Worm (Caenorhabditis elegans) whole organism, L3 larva: Measurements from ENCODE around the gene hlh-14.
A peak's percentile ranks its signal among the peaks of the same experiment; 100 is the strongest.

Source experiments
- R02D3.7 ChIP-seq: fragments of 150-350 bp; optimal IDR thresholded peaks from 2 replicates; lab custom pipeline; 2014; ENCODE audit warnings: missing biosample characterization, missing genetic modification characterization
- ZK546.5 ChIP-seq: sonication (generic microtip); optimal IDR thresholded peaks from 2 replicates; lab custom pipeline; 2017; ENCODE audit warnings: missing biosample characterization, missing genetic modification characterization
- aly-2 ChIP-seq: fragments of 150-350 bp; optimal IDR thresholded peaks from 2 replicates; lab custom pipeline; 2014; ENCODE audit warnings: missing biosample characterization, missing genetic modification characterization
- ama-1 ChIP-seq: fragments of 150-350 bp; optimal IDR thresholded peaks from 2 replicates; lab custom pipeline; 2018
- ceh-16 ChIP-seq: sonication (generic microtip); optimal IDR thresholded peaks from 2 replicates; lab custom pipeline; 2017; ENCODE audit warnings: missing biosample characterization, missing genetic modification characterization
- ceh-28 ChIP-seq: fragments of 150-350 bp; optimal IDR thresholded peaks from 2 replicates; lab custom pipeline; 2014; ENCODE audit warnings: missing biosample characterization, missing genetic modification reagents, missing genetic modification characterization
- ceh-82 ChIP-seq: fragments of 150-350 bp; optimal IDR thresholded peaks from 2 replicates; lab custom pipeline; 2014; ENCODE audit warnings: missing biosample characterization, missing genetic modification characterization
- ceh-9 ChIP-seq: sonication (generic microtip); optimal IDR thresholded peaks from 2 replicates; lab custom pipeline; 2018; ENCODE audit warnings: missing biosample characterization, missing genetic modification characterization
- daf-12 ChIP-seq: fragments of 150-350 bp; optimal IDR thresholded peaks from 2 replicates; lab custom pipeline; 2014; ENCODE audit warnings: missing biosample characterization, missing genetic modification reagents, missing genetic modification characterization
- egl-27 ChIP-seq: sonication (generic microtip); optimal IDR thresholded peaks from 4 replicates; lab custom pipeline; 2017; ENCODE audit warnings: missing biosample characterization, missing genetic modification reagents, missing genetic modification characterization
- egl-5 ChIP-seq: fragments of 150-350 bp; optimal IDR thresholded peaks from 2 replicates; lab custom pipeline; 2017; ENCODE audit warnings: missing biosample characterization, missing genetic modification reagents, missing genetic modification characterization, inconsistent platforms
- elt-1 ChIP-seq: fragments of 150-350 bp; optimal IDR thresholded peaks from 2 replicates; lab custom pipeline; 2014; ENCODE audit warnings: missing biosample characterization, missing genetic modification characterization
- elt-2 ChIP-seq: sonication (generic microtip); optimal IDR thresholded peaks from 2 replicates; lab custom pipeline; 2016; ENCODE audit warnings: missing genetic modification reagents, mild to moderate bottlenecking, missing genetic modification characterization, missing compliant biosample characterization
- elt-3 ChIP-seq, 3 experiments: fragments of 150-350 bp in 1 of 3; sonication (generic microtip) in 2 of 3; optimal IDR thresholded peaks; 2 replicates in 2 of 3; 4 replicates in 1 of 3; lab custom pipeline; 2014 to 2017; ENCODE audit warnings: missing biosample characterization in 3 of 3, missing genetic modification characterization in 3 of 3
- eor-1 ChIP-seq, 2 experiments: fragments of 150-350 bp; optimal IDR thresholded peaks; 2 replicates each; lab custom pipeline; 2014 to 2018; ENCODE audit warnings: missing biosample characterization in 2 of 2, missing genetic modification characterization in 2 of 2
- fkh-10 ChIP-seq: sonication (generic microtip); optimal IDR thresholded peaks from 2 replicates; lab custom pipeline; 2017; ENCODE audit warnings: missing biosample characterization, missing genetic modification reagents, missing genetic modification characterization
- fkh-2 ChIP-seq: fragments of 150-350 bp; optimal IDR thresholded peaks from 2 replicates; lab custom pipeline; 2014; ENCODE audit warnings: missing biosample characterization, missing genetic modification reagents, missing genetic modification characterization
- hmg-11 ChIP-seq: sonication (generic microtip); optimal IDR thresholded peaks from 2 replicates; lab custom pipeline; 2016; ENCODE audit warnings: missing genetic modification characterization, missing compliant biosample characterization
- jun-1 ChIP-seq: fragments of 150-350 bp; optimal IDR thresholded peaks from 2 replicates; lab custom pipeline; 2014; ENCODE audit warnings: missing biosample characterization, missing genetic modification reagents, missing genetic modification characterization
- lin-15B ChIP-seq: fragments of 150-350 bp; optimal IDR thresholded peaks from 2 replicates; lab custom pipeline; 2014; ENCODE audit warnings: missing biosample characterization, missing genetic modification characterization
- lin-39 ChIP-seq: fragments of 150-350 bp; optimal IDR thresholded peaks from 2 replicates; lab custom pipeline; 2018; ENCODE audit warnings: missing biosample characterization, missing genetic modification reagents, missing genetic modification characterization
- lsy-12 ChIP-seq: sonication (generic microtip); optimal IDR thresholded peaks from 2 replicates; lab custom pipeline; 2016; ENCODE audit warnings: mild to moderate bottlenecking, missing genetic modification characterization, missing compliant biosample characterization
- mdl-1 ChIP-seq: fragments of 150-350 bp; optimal IDR thresholded peaks from 2 replicates; lab custom pipeline; 2014; ENCODE audit warnings: missing biosample characterization, missing genetic modification characterization
- mml-1 ChIP-seq: fragments of 150-350 bp; sonication (generic microtip); optimal IDR thresholded peaks from 3 replicates; lab custom pipeline; 2014; ENCODE audit warnings: missing biosample characterization, missing genetic modification characterization
- nfya-1 ChIP-seq: sonication (generic microtip); optimal IDR thresholded peaks from 2 replicates; lab custom pipeline; 2017; ENCODE audit warnings: missing genetic modification characterization, mild to moderate bottlenecking, missing compliant biosample characterization, antibody characterized with exemption, moderate library complexity; ENCODE audit not compliant: insufficient read depth
- nhr-11 ChIP-seq: fragments of 150-350 bp; optimal IDR thresholded peaks from 2 replicates; lab custom pipeline; 2014; ENCODE audit warnings: missing biosample characterization, missing genetic modification characterization
- nhr-12 ChIP-seq: fragments of 150-350 bp; optimal IDR thresholded peaks from 2 replicates; lab custom pipeline; 2014; ENCODE audit warnings: missing biosample characterization, missing genetic modification characterization
- nhr-23 ChIP-seq: fragments of 150-350 bp; optimal IDR thresholded peaks from 2 replicates; lab custom pipeline; 2014; ENCODE audit warnings: missing biosample characterization, missing genetic modification reagents, missing genetic modification characterization
- nhr-237 ChIP-seq: fragments of 150-350 bp; optimal IDR thresholded peaks from 2 replicates; lab custom pipeline; 2014; ENCODE audit warnings: missing biosample characterization, missing genetic modification characterization
- nhr-25 ChIP-seq: sonication (generic microtip); optimal IDR thresholded peaks from 2 replicates; lab custom pipeline; 2017; ENCODE audit warnings: missing biosample characterization, missing genetic modification characterization
- nhr-28 ChIP-seq: fragments of 150-350 bp; optimal IDR thresholded peaks from 2 replicates; lab custom pipeline; 2014; ENCODE audit warnings: missing biosample characterization, missing genetic modification characterization
- nhr-43 ChIP-seq: sonication (generic microtip); optimal IDR thresholded peaks from 2 replicates; lab custom pipeline; 2016; ENCODE audit warnings: mild to moderate bottlenecking, missing genetic modification characterization, missing compliant biosample characterization; ENCODE audit not compliant: poor library complexity, severe bottlenecking
- nhr-67 ChIP-seq: fragments of 150-350 bp; optimal IDR thresholded peaks from 2 replicates; lab custom pipeline; 2014; ENCODE audit warnings: missing biosample characterization, missing genetic modification characterization
- nhr-76 ChIP-seq: fragments of 150-350 bp; sonication (generic microtip); optimal IDR thresholded peaks from 5 replicates; lab custom pipeline; 2014; ENCODE audit warnings: missing biosample characterization, missing genetic modification characterization
- nhr-77 ChIP-seq: fragments of 150-350 bp; optimal IDR thresholded peaks from 2 replicates; lab custom pipeline; 2014; ENCODE audit warnings: missing biosample characterization, missing genetic modification characterization
- pha-4 ChIP-seq: fragments of 150-350 bp; optimal IDR thresholded peaks from 2 replicates; lab custom pipeline; 2014; ENCODE audit warnings: missing biosample characterization, missing genetic modification reagents, missing genetic modification characterization
- pqm-1 ChIP-seq: fragments of 150-350 bp; optimal IDR thresholded peaks from 2 replicates; lab custom pipeline; 2017; ENCODE audit warnings: missing biosample characterization, missing genetic modification characterization, inconsistent platforms
- sea-2 ChIP-seq: fragments of 150-350 bp; sonication (generic microtip); optimal IDR thresholded peaks from 4 replicates; lab custom pipeline; 2014; ENCODE audit warnings: missing biosample characterization, missing genetic modification reagents, missing genetic modification characterization
- skn-1 ChIP-seq: fragments of 150-350 bp; optimal IDR thresholded peaks from 2 replicates; lab custom pipeline; 2014; ENCODE audit warnings: missing biosample characterization, missing genetic modification characterization
- snpc-4 ChIP-seq: fragments of 150-350 bp; optimal IDR thresholded peaks from 2 replicates; lab custom pipeline; 2014; ENCODE audit warnings: missing biosample characterization, missing genetic modification characterization
- tbx-2 ChIP-seq: sonication (generic microtip); optimal IDR thresholded peaks from 2 replicates; lab custom pipeline; 2016; ENCODE audit warnings: mild to moderate bottlenecking, missing genetic modification characterization, missing compliant biosample characterization
- unc-39 ChIP-seq: sonication (generic microtip); optimal IDR thresholded peaks from 4 replicates; lab custom pipeline; 2017; ENCODE audit warnings: missing biosample characterization, missing genetic modification characterization
- unc-62 ChIP-seq: fragments of 150-350 bp; sonication (generic microtip); optimal IDR thresholded peaks from 4 replicates; lab custom pipeline; 2014; ENCODE audit warnings: missing biosample characterization, missing genetic modification reagents, missing genetic modification characterization
- zag-1 ChIP-seq: fragments of 150-350 bp; optimal IDR thresholded peaks from 2 replicates; lab custom pipeline; 2014; ENCODE audit warnings: missing biosample characterization, missing genetic modification characterization
- ztf-11 ChIP-seq: fragments of 150-350 bp; optimal IDR thresholded peaks from 2 replicates; lab custom pipeline; 2014; ENCODE audit warnings: missing biosample characterization, missing genetic modification characterization
- ztf-4 ChIP-seq: fragments of 150-350 bp; optimal IDR thresholded peaks from 2 replicates; lab custom pipeline; 2014; ENCODE audit warnings: missing biosample characterization, missing genetic modification characterization

The hlh-14 gene

ce11 chrII:5702611-5703192 lies 36.0 kb downstream of the hlh-14 start:
- TF ChIP-seq hmg-11 (peak; percentile 30), zag-1 (tag; lab: Kevin White, UChicago) (no peak), snpc-4 (tag; lab: Kevin White, UChicago) (peak; percentile 11), nhr-25 (tag; lab: Kevin White, UChicago) (peak; percentile 62), lin-15B (tag; lab: Kevin White, UChicago) (no peak), nhr-23 (tag; lab: Kevin White, UChicago) (peak; percentile 13), fkh-10 (GFP tag; lab: Kevin White, UChicago) (no peak), elt-3 (tag; optimal IDR thresholded peaks at IDR 0.05; lab: Kevin White, UChicago) (no peak), egl-5 (tag; lab: Kevin White, UChicago) (peak; percentile 91)

- TF ChIP-seq nhr-28 (tag; lab: Kevin White, UChicago) = no peak
- TF ChIP-seq sea-2 (GFP tag; lab: Kevin White, UChicago) = no peak
- peak; percentile 0 for TF ChIP-seq lsy-12 (tag; lab: Kevin White, UChicago)
- no peak for TF ChIP-seq mml-1 (tag; lab: Kevin White, UChicago)
- TF ChIP-seq hmg-11 = peak; percentile 39
- TF ChIP-seq zag-1 (tag; lab: Kevin White, UChicago) = no peak
- TF ChIP-seq lin-15B (tag; lab: Kevin White, UChicago) = peak; percentile 29
- peak; percentile 81 for TF ChIP-seq nhr-23 (tag; lab: Kevin White, UChicago)
- TF ChIP-seq ztf-11 (tag; lab: Kevin White, UChicago) = no peak
- TF ChIP-seq lin-39 (tag; lab: Kevin White, UChicago) = peak; percentile 10
- no peak for TF ChIP-seq unc-62 (GFP tag; lab: Kevin White, UChicago)
- TF ChIP-seq ztf-4 = no peak
- peak; percentile 50 for TF ChIP-seq R02D3.7 (tag; lab: Kevin White, UChicago)
- TF ChIP-seq ama-1 (lab: Kevin White, UChicago) = peak; percentile 96
- TF ChIP-seq unc-39 (tag; lab: Kevin White, UChicago) = no peak
- no peak for TF ChIP-seq ceh-16
- TF ChIP-seq pha-4 (tag; lab: Kevin White, UChicago) = peak; percentile 42
- no peak for TF ChIP-seq mdl-1
- TF ChIP-seq nhr-25 (tag; lab: Kevin White, UChicago) = peak; percentile 59
- peak; percentile 40 for TF ChIP-seq ceh-82 (tag; lab: Kevin White, UChicago)
- TF ChIP-seq nhr-11 (tag; lab: Kevin White, UChicago) = no peak
- no peak for TF ChIP-seq fkh-10 (GFP tag; lab: Kevin White, UChicago)
- peak; percentile 81 for TF ChIP-seq aly-2 (tag; lab: Kevin White, UChicago)
- no peak for TF ChIP-seq nhr-12
- TF ChIP-seq elt-2 (tag; lab: Kevin White, UChicago) = peak; percentile 71
- no peak for TF ChIP-seq ZK546.5 (tag; lab: Kevin White, UChicago)
- peak; percentile 40 for TF ChIP-seq pqm-1 (tag; lab: Kevin White, UChicago)
- TF ChIP-seq skn-1 = peak; percentile 26
- TF ChIP-seq daf-12 (tag; lab: Kevin White, UChicago) = no peak
- TF ChIP-seq nfya-1 (tag; lab: Kevin White, UChicago) = peak; percentile 78
- no peak for TF ChIP-seq elt-3 (tag; optimal IDR thresholded peaks at IDR 0.05; lab: Kevin White, UChicago)
- no peak for TF ChIP-seq elt-1 (tag; lab: Kevin White, UChicago)
- peak; percentile 41 for TF ChIP-seq nhr-77 (tag; lab: Kevin White, UChicago)
- TF ChIP-seq nhr-76 (tag; lab: Kevin White, UChicago) = no peak
- no peak for TF ChIP-seq egl-5 (tag; lab: Kevin White, UChicago)
- TF ChIP-seq nhr-237 (tag; lab: Kevin White, UChicago) = no peak
- TF ChIP-seq egl-27 = no peak
- TF ChIP-seq snpc-4 (tag; lab: Kevin White, UChicago) = peak; percentile 99
- TF ChIP-seq ceh-9 (tag; lab: Kevin White, UChicago) = no peak
- TF ChIP-seq nhr-67 (tag; lab: Kevin White, UChicago) = no peak
- peak; percentile 14 for TF ChIP-seq ceh-28 (tag; lab: Kevin White, UChicago)
- TF ChIP-seq tbx-2 (tag; lab: Kevin White, UChicago) = peak; percentile 38
- TF ChIP-seq fkh-2 (tag; lab: Kevin White, UChicago) = no peak
- no peak for TF ChIP-seq jun-1 (tag; lab: Kevin White, UChicago)
- peak; percentile 68 for TF ChIP-seq nhr-43
- TF ChIP-seq eor-1 (tag; optimal IDR thresholded peaks at IDR 0.05; lab: Kevin White, UChicago) = no peak
These were observed 37.2 kb downstream of the hlh-14 start for ce11 chrII:5701485-5701884.
